Worm (Caenorhabditis elegans) whole organism, L4 larva: ENCODE data around the gene K10C2.2.

ENCODE experiments used
- F10B5.3 ChIP-seq: sonication (generic microtip); optimal IDR thresholded peaks from 2 replicates; lab custom pipeline; 2016; ENCODE audit warnings: mild to moderate bottlenecking, missing genetic modification characterization, missing compliant biosample characterization
- F49E8.2 ChIP-seq: sonication (generic microtip); optimal IDR thresholded peaks from 2 replicates; lab custom pipeline; 2016; ENCODE audit warnings: missing compliant biosample characterization, mild to moderate bottlenecking, missing genetic modification characterization, borderline replicate concordance
- T26A8.4 ChIP-seq: fragments of 200-800 bp; sonication (Bioruptor generic); IDR thresholded peaks from 2 replicates; pipeline ENCODE4 v1.3.6; 2022; ENCODE audit warnings: missing genetic modification characterization, missing compliant biosample characterization
- Y48G9A.11 ChIP-seq: fragments of 200-800 bp; sonication (Bioruptor generic); IDR thresholded peaks from 2 replicates; pipeline ENCODE4 v1.3.6; 2022; ENCODE audit warnings: missing genetic modification reagents, missing genetic modification characterization, missing compliant biosample characterization
- Y5F2A.4 ChIP-seq: fragments of 200-800 bp; sonication (Bioruptor generic); optimal IDR thresholded peaks from 2 replicates; lab custom pipeline; 2018; ENCODE audit warnings: mild to moderate bottlenecking, missing genetic modification characterization, missing compliant biosample characterization
- ZK546.5 ChIP-seq, 2 experiments: sonication (generic microtip); optimal IDR thresholded peaks; 2 replicates each; lab custom pipeline; 2017; ENCODE audit warnings: missing biosample characterization in 2 of 2, missing genetic modification characterization in 2 of 2
- aha-1 ChIP-seq: fragments of 150-350 bp; peaks from one replicate; lab custom pipeline; 2014; ENCODE audit warnings: missing biosample characterization, missing genetic modification characterization
- arid-1 ChIP-seq: fragments of 200-800 bp; sonication (Bioruptor generic); conservative IDR thresholded peaks from 2 replicates; pipeline ENCODE4 v1.3.6; 2022; ENCODE audit warnings: missing genetic modification reagents, missing genetic modification characterization, missing compliant biosample characterization
- ceh-20 ChIP-seq: fragments of 200-800 bp; sonication (Bioruptor generic); IDR thresholded peaks from 2 replicates; pipeline ENCODE4 v1.3.6; 2022; ENCODE audit warnings: missing genetic modification reagents, missing genetic modification characterization, missing compliant biosample characterization
- ceh-32 ChIP-seq: sonication (generic microtip); optimal IDR thresholded peaks from 2 replicates; lab custom pipeline; 2016; ENCODE audit warnings: mild to moderate bottlenecking, missing genetic modification characterization, missing compliant biosample characterization; ENCODE audit not compliant: poor library complexity
- cey-2 ChIP-seq: sonication (generic microtip); optimal IDR thresholded peaks from 3 replicates; lab custom pipeline; 2017; ENCODE audit warnings: missing genetic modification characterization, mild to moderate bottlenecking, missing compliant biosample characterization, antibody characterized with exemption, borderline replicate concordance; ENCODE audit not compliant: insufficient read depth
- ctbp-1 ChIP-seq: fragments of 200-800 bp; sonication (Bioruptor generic); IDR thresholded peaks from 2 replicates; pipeline ENCODE4 v1.3.6; 2022; ENCODE audit warnings: missing genetic modification reagents, missing genetic modification characterization, missing compliant biosample characterization
- daf-16 ChIP-seq, 3 experiments: sonication (generic microtip); optimal IDR thresholded peaks; 2 replicates each; lab custom pipeline; 2016 to 2017; ENCODE audit warnings: missing genetic modification characterization in 3 of 3, missing genetic modification reagents in 3 of 3, mild to moderate bottlenecking in 2 of 3, missing compliant biosample characterization in 2 of 3, missing biosample characterization in 1 of 3, moderate library complexity in 1 of 3
- daf-8 ChIP-seq: fragments of 200-800 bp; sonication (Bioruptor generic); IDR thresholded peaks from 2 replicates; pipeline ENCODE4 v1.3.6; 2022; ENCODE audit warnings: missing genetic modification characterization, missing compliant biosample characterization
- dmd-6 ChIP-seq: fragments of 200-800 bp; sonication (Bioruptor generic); IDR thresholded peaks from 2 replicates; pipeline ENCODE4 v1.3.6; 2022; ENCODE audit warnings: missing genetic modification reagents, missing genetic modification characterization, missing compliant biosample characterization
- dmd-9 ChIP-seq: fragments of 200-800 bp; sonication (Bioruptor generic); IDR thresholded peaks from 2 replicates; pipeline ENCODE4 v1.3.6; 2022; ENCODE audit warnings: missing genetic modification reagents, missing genetic modification characterization, missing compliant biosample characterization
- duxl-1 ChIP-seq: sonication (generic microtip); optimal IDR thresholded peaks from 2 replicates; lab custom pipeline; 2016; ENCODE audit warnings: mild to moderate bottlenecking, missing genetic modification characterization, moderate library complexity, missing compliant biosample characterization; ENCODE audit not compliant: poor library complexity
- egl-43 ChIP-seq: fragments of 200-800 bp; sonication (Bioruptor generic); IDR thresholded peaks from 2 replicates; pipeline ENCODE4 v1.3.6; 2022; ENCODE audit warnings: missing genetic modification reagents, missing genetic modification characterization, missing compliant biosample characterization
- fkh-10 ChIP-seq: fragments of 150-350 bp; optimal IDR thresholded peaks from 2 replicates; lab custom pipeline; 2014; ENCODE audit warnings: missing biosample characterization, missing genetic modification reagents, missing genetic modification characterization
- gei-8 ChIP-seq: fragments of 200-800 bp; sonication (Bioruptor generic); optimal IDR thresholded peaks from 2 replicates; lab custom pipeline; 2018; ENCODE audit warnings: mild to moderate bottlenecking, missing genetic modification characterization, missing compliant biosample characterization
- hlh-11 ChIP-seq: fragments of 200-800 bp; sonication (Bioruptor generic); optimal IDR thresholded peaks from 2 replicates; lab custom pipeline; 2018; ENCODE audit warnings: mild to moderate bottlenecking, missing genetic modification characterization, missing compliant biosample characterization
- hmg-1.1 ChIP-seq: fragments of 200-800 bp; sonication (Bioruptor generic); IDR thresholded peaks from 2 replicates; pipeline ENCODE4 v1.3.6; 2022; ENCODE audit warnings: missing genetic modification reagents, missing genetic modification characterization, missing compliant biosample characterization
- lin-13 ChIP-seq: fragments of 150-350 bp; optimal IDR thresholded peaks from 2 replicates; lab custom pipeline; 2014; ENCODE audit warnings: missing biosample characterization, missing genetic modification reagents, missing genetic modification characterization
- lir-3 ChIP-seq: sonication (generic microtip); optimal IDR thresholded peaks from 2 replicates; lab custom pipeline; 2016; ENCODE audit warnings: mild to moderate bottlenecking, missing genetic modification characterization, missing compliant biosample characterization
- madf-9 ChIP-seq: fragments of 200-800 bp; sonication (Bioruptor generic); conservative IDR thresholded peaks from 2 replicates; pipeline ENCODE4 v1.3.6; 2022; ENCODE audit warnings: missing genetic modification reagents, missing genetic modification characterization, missing compliant biosample characterization
- mdl-1 ChIP-seq, 2 experiments: fragments of 150-350 bp in 1 of 2; sonication (generic microtip) in 1 of 2; optimal IDR thresholded peaks; 2 replicates each; lab custom pipeline; 2014 to 2017; ENCODE audit warnings: missing biosample characterization in 2 of 2, missing genetic modification characterization in 2 of 2
- mdt-29 ChIP-seq: fragments of 200-800 bp; sonication (Bioruptor generic); IDR thresholded peaks from 2 replicates; pipeline ENCODE4 v1.3.6; 2022; ENCODE audit warnings: missing genetic modification reagents, missing genetic modification characterization, missing compliant biosample characterization
- mep-1 ChIP-seq: fragments of 150-350 bp; sonication (generic microtip); optimal IDR thresholded peaks from 3 replicates; lab custom pipeline; 2014; ENCODE audit warnings: missing biosample characterization, missing genetic modification characterization
- mxl-2 ChIP-seq: fragments of 200-800 bp; sonication (Bioruptor generic); conservative IDR thresholded peaks from 2 replicates; pipeline ENCODE4 v1.3.6; 2022; ENCODE audit warnings: missing genetic modification reagents, missing genetic modification characterization, missing compliant biosample characterization
- mxl-3 ChIP-seq: fragments of 200-800 bp; sonication (Bioruptor generic); optimal IDR thresholded peaks from 2 replicates; lab custom pipeline; 2018; ENCODE audit warnings: mild to moderate bottlenecking, missing genetic modification characterization, missing compliant biosample characterization
- nhr-11 ChIP-seq: fragments of 150-350 bp; optimal IDR thresholded peaks from 2 replicates; lab custom pipeline; 2014; ENCODE audit warnings: missing biosample characterization, missing genetic modification characterization
- nhr-28 ChIP-seq: fragments of 150-350 bp; optimal IDR thresholded peaks from 2 replicates; lab custom pipeline; 2014; ENCODE audit warnings: missing biosample characterization, missing genetic modification characterization
- nhr-76 ChIP-seq: fragments of 150-350 bp; optimal IDR thresholded peaks from 2 replicates; lab custom pipeline; 2014; ENCODE audit warnings: missing biosample characterization, missing genetic modification characterization
- nhr-77 ChIP-seq: fragments of 150-350 bp; optimal IDR thresholded peaks from 2 replicates; lab custom pipeline; 2014; ENCODE audit warnings: missing biosample characterization, missing genetic modification characterization
- pqm-1 ChIP-seq: sonication (generic microtip); optimal IDR thresholded peaks from 2 replicates; lab custom pipeline; 2017; ENCODE audit warnings: missing biosample characterization, missing genetic modification characterization
- set-16 ChIP-seq: fragments of 200-800 bp; sonication (Bioruptor generic); IDR thresholded peaks from 2 replicates; pipeline ENCODE4 v1.3.6; 2022; ENCODE audit warnings: missing genetic modification reagents, missing genetic modification characterization, missing compliant biosample characterization
- tag-97 ChIP-seq: fragments of 200-800 bp; sonication (Bioruptor generic); IDR thresholded peaks from 2 replicates; pipeline ENCODE4 v1.3.6; 2022; ENCODE audit warnings: missing genetic modification characterization, missing compliant biosample characterization
- unc-39 ChIP-seq: sonication (generic microtip); optimal IDR thresholded peaks from 2 replicates; lab custom pipeline; 2017; ENCODE audit warnings: missing biosample characterization, missing genetic modification characterization
- zip-11 ChIP-seq: fragments of 200-800 bp; sonication (Bioruptor generic); IDR thresholded peaks from 2 replicates; pipeline ENCODE4 v1.3.6; 2022; ENCODE audit warnings: missing genetic modification characterization, missing compliant biosample characterization

Gene K10C2.2

DNA sequence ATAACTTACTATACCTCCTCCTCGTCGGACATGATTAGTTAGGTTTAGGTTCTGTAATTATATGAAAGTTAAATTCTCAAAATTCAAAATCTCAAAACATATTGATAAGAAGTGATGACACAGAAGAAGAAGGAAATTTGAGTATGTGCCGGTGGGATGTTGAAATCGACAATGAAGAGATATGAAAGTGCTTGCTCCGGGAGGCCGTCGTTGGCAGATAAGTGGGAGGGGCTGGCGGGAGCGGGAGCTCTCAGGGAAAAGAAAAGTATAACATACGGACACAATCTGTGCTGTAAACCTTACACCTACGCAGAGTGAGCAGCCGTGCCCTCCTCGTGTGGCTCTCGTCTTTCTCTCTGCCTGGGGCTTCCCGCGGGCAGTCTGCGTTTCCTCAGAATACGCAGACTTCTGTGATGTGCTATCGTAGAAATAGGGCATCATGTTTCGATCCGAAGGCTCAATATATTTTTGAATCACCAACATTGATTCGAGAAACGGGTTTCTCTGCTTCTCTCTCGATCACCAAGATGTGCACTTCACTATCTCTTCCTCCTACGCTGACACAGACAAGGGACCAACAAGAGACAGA lies 23.3 kb downstream of the K10C2.2 start, which contains the start of gene mup-2:
Gene mup-2 (minus strand): TSS at position 51 of the 589 bp plus-strand sequence.
- no peak for TF ChIP-seq nhr-76 (tag; lab: Kevin White, UChicago)
- no peak for TF ChIP-seq duxl-1
- no peak for TF ChIP-seq mdt-29
- no peak for TF ChIP-seq ZK546.5 (tag; optimal IDR thresholded peaks at IDR 0.05; lab: Kevin White, UChicago)
- no peak; the same call in 1 of the 2 replicates for TF ChIP-seq set-16 (GFP tag; lab: Robert Waterston, UW)
- no peak for TF ChIP-seq F49E8.2 (tag; lab: Kevin White, UChicago)
- no peak for TF ChIP-seq unc-39 (tag; lab: Kevin White, UChicago)
- peak; percentile 61; the same call in 1 of the 2 replicates for TF ChIP-seq ctbp-1 (GFP tag; lab: Robert Waterston, UW)
- no peak for TF ChIP-seq aha-1
- TF ChIP-seq tag-97 (GFP tag; lab: Robert Waterston, UW) = no peak
- TF ChIP-seq egl-43 (GFP tag; lab: Robert Waterston, UW) = no peak
- TF ChIP-seq Y5F2A.4 (GFP tag; lab: Kevin White, UChicago) = no peak
- no peak for TF ChIP-seq arid-1 (GFP tag; lab: Robert Waterston, UW)
- TF ChIP-seq fkh-10 (GFP tag; lab: Kevin White, UChicago) = no peak
- TF ChIP-seq daf-8 (GFP tag; lab: Robert Waterston, UW) = no peak
- TF ChIP-seq hlh-11 (tag; lab: Kevin White, UChicago) = peak; percentile 74
- TF ChIP-seq dmd-6 (GFP tag; lab: Robert Waterston, UW) = peak; percentile 12; the same call in 1 of the 2 replicates
- no peak for TF ChIP-seq F10B5.3
- no peak for TF ChIP-seq Y48G9A.11 (GFP tag; lab: Robert Waterston, UW)
- no peak for TF ChIP-seq madf-9 (GFP tag; lab: Robert Waterston, UW)
- no peak for TF ChIP-seq nhr-28
- TF ChIP-seq nhr-11 (tag; lab: Kevin White, UChicago) = peak; percentile 60
- peak; percentile 12 for TF ChIP-seq mxl-3 (GFP tag; lab: Kevin White, UChicago)
- no peak for TF ChIP-seq nhr-77 (tag; lab: Kevin White, UChicago)
- no peak for TF ChIP-seq dmd-9 (GFP tag; lab: Robert Waterston, UW)
- no peak for TF ChIP-seq gei-8 (GFP tag; lab: Kevin White, UChicago)
- TF ChIP-seq mxl-2 = no peak
- TF ChIP-seq hmg-1.1 (GFP tag; lab: Robert Waterston, UW) = no peak
- TF ChIP-seq mep-1 (tag; lab: Kevin White, UChicago) = no peak
- no peak for TF ChIP-seq lir-3
- TF ChIP-seq mdl-1 (tag; optimal IDR thresholded peaks at IDR 0.05; lab: Kevin White, UChicago) = peak in 1 of 2 experiments; percentile 19
- TF ChIP-seq lin-13 = no peak
- TF ChIP-seq daf-16 (GFP tag; optimal IDR thresholded peaks at IDR 0.05; lab: Kevin White, UChicago) = peak in 1 of 2 experiments; percentile 93
- no peak for TF ChIP-seq daf-16 (tag; optimal IDR thresholded peaks at IDR 0.05; lab: Kevin White, UChicago)

DNA sequence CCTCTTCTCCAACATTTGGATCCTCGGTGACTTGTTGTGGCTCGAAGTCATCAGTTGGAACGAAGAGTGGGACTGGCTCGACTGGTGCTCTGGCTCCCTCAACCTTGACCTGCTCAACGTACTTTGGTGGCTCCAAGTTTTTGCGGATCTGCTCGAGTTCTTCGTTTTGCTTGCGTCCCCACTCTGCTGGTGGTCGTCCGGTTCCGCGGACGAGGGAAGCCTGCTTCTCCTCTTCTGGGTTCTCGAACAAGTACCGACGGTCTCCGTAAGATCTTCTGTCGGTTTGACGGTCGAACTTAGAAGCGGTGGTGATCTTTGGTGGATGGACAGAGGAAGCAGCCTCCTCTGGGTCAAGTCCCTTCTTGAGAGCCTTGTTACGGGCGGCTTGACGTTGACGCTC lies 24.9 kb downstream of the K10C2.2 start:
- TF ChIP-seq zip-11 (no peak), ceh-20 (GFP tag; lab: Robert Waterston, UW) (no peak), set-16 (GFP tag; lab: Robert Waterston, UW) (peak; percentile 73)

DNA sequence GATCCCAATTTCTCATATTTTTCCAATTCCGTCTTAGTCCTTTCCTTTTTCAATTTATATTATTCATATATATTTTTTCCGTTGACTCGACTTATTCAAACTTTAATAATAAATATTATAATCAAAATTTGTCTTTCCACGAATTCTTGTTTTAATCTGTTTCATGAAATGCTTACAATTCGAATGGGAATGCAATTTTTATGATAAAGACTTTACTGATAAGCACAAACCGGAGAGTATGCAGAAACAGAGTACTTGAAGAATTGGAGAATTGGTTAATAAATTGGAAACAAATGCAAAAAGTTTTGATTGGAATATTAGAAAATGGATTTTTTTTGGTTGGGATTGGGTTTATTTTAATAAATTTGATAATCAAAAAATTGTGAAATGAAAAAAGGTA lies 25.3 kb downstream of the K10C2.2 start:
- TF ChIP-seq nhr-28 (peak; percentile 1), cey-2 (tag; lab: Kevin White, UChicago) (no peak), T26A8.4 (GFP tag; lab: Robert Waterston, UW) (no peak), ceh-32 (tag; lab: Kevin White, UChicago) (no peak), lin-13 (no peak), dmd-9 (GFP tag; lab: Robert Waterston, UW) (no peak), pqm-1 (tag; lab: Kevin White, UChicago) (peak; percentile 76)
